Worm (Caenorhabditis elegans) whole organism, early embryonic: Measurements from ENCODE around the gene F53F1.6.

ENCODE experiments used
- F13C5.2 ChIP-seq: sonication (generic microtip); optimal IDR thresholded peaks from 2 replicates; lab custom pipeline; 2017; ENCODE audit warnings: mild to moderate bottlenecking, missing genetic modification characterization, inconsistent platforms, missing compliant biosample characterization
- ama-1 ChIP-seq: fragments of 150-350 bp; optimal IDR thresholded peaks from 2 replicates; lab custom pipeline; 2014
- ceh-36 ChIP-seq: sonication (generic microtip); optimal IDR thresholded peaks from 2 replicates; lab custom pipeline; 2016; ENCODE audit warnings: missing genetic modification characterization, inconsistent platforms, missing compliant biosample characterization
- ets-7 ChIP-seq: sonication (generic microtip); optimal IDR thresholded peaks from 2 replicates; lab custom pipeline; 2016; ENCODE audit warnings: missing genotype, missing genetic modification characterization, missing compliant biosample characterization
- scrt-1 ChIP-seq: fragments of 200-800 bp; sonication (Bioruptor generic); IDR thresholded peaks from 2 replicates; pipeline ENCODE4 v1.3.6; 2022; ENCODE audit warnings: missing genetic modification characterization, missing compliant biosample characterization
- sea-1 ChIP-seq: fragments of 200-800 bp; sonication (Bioruptor generic); conservative IDR thresholded peaks from 2 replicates; pipeline ENCODE4 v1.3.6; 2022; ENCODE audit warnings: missing genetic modification characterization, missing compliant biosample characterization

DNA sequence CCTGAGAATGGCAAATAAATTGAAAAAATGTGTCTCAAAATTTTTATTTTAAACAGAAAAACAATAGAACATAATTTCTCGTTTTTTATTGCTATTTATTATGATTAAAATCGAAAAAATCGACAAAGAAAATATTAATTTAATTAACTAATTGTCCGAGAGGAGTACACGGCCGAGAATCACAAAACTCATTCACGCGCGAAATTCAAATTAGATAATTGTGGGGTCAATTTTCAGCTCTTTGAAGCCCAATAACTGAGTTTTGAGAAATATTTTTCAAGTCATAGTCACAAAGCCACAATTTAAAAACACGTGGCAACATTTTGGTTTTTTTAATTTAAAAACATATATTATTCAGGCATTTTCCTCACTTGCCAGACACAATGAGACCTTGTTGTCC is 8.3 kb downstream of the F53F1.6 start:
- TF ChIP-seq F13C5.2 (tag; lab: Kevin White, UChicago) (no peak), ama-1 (lab: Kevin White, UChicago) (no peak), scrt-1 (GFP tag; lab: Robert Waterston, UW) (no peak), ceh-36 (tag; lab: Kevin White, UChicago) (no peak), ets-7 (tag; lab: Kevin White, UChicago) (no peak), sea-1 (GFP tag; lab: Robert Waterston, UW) (no peak)
